Fruit fly (Drosophila melanogaster): Measurements from ENCODE around the gene GABA-B-R3.

Gene GABA-B-R3

dm6 chr2L:780182-780581, 30.4 kb downstream of the GABA-B-R3 start, which contains the start of gene Gr21a:
Gene Gr21a, plus strand, starts transcription at chr2L:780482.
- TF ChIP-seq psq (optimal IDR thresholded peaks at IDR 0.05), result no peak

- TF ChIP-seq psq (optimal IDR thresholded peaks at IDR 0.05), result no peak
- TF ChIP-seq usp (GFP tag; optimal IDR thresholded peaks at IDR 0.05), result no peak
- TF ChIP-seq pan (optimal IDR thresholded peaks at IDR 0.05), result no peak
- no peak for TF ChIP-seq Dll (optimal IDR thresholded peaks at IDR 0.05)
- TF ChIP-seq EcR (GFP tag; optimal IDR thresholded peaks at IDR 0.05), result no peak
Observed at dm6 chr2L:780851-781250, 31.1 kb downstream of the GABA-B-R3 start.

dm6 chr2L:784036-784435, 34.3 kb downstream of the GABA-B-R3 start, which contains the start of gene CG3544:
Gene CG3544, plus strand, starts transcription at chr2L:784336.
- TF ChIP-seq pan (optimal IDR thresholded peaks at IDR 0.05) (no peak), CG8478 (optimal IDR thresholded peaks at IDR 0.05) (no peak), Dll (optimal IDR thresholded peaks at IDR 0.05) (no peak), psq (optimal IDR thresholded peaks at IDR 0.05) (no peak), EcR (GFP tag; optimal IDR thresholded peaks at IDR 0.05) (no peak), usp (GFP tag; optimal IDR thresholded peaks at IDR 0.05) (no peak)

- TF ChIP-seq usp (GFP tag; optimal IDR thresholded peaks at IDR 0.05) (no peak), CG8478 (optimal IDR thresholded peaks at IDR 0.05) (no peak), EcR (GFP tag; optimal IDR thresholded peaks at IDR 0.05) (no peak), pan (optimal IDR thresholded peaks at IDR 0.05) (no peak), psq (optimal IDR thresholded peaks at IDR 0.05) (no peak), Dll (optimal IDR thresholded peaks at IDR 0.05) (no peak)
Observed at dm6 chr2L:789966-790365, 40.2 kb downstream of the GABA-B-R3 start.

- TF ChIP-seq psq (optimal IDR thresholded peaks at IDR 0.05), result no peak
- no peak for TF ChIP-seq CG8478 (optimal IDR thresholded peaks at IDR 0.05)
- TF ChIP-seq usp (GFP tag; optimal IDR thresholded peaks at IDR 0.05), result no peak
- no peak for TF ChIP-seq pan (optimal IDR thresholded peaks at IDR 0.05)
- TF ChIP-seq Dll (optimal IDR thresholded peaks at IDR 0.05), result no peak
- no peak for TF ChIP-seq EcR (GFP tag; optimal IDR thresholded peaks at IDR 0.05)
Observed at dm6 chr2L:790698-791097, 41.0 kb downstream of the GABA-B-R3 start, which contains the start of gene Pkg21D. Gene Pkg21D, minus strand, starts transcription at chr2L:790798.

- TF ChIP-seq CG8478 (optimal IDR thresholded peaks at IDR 0.05) (no peak), pan (optimal IDR thresholded peaks at IDR 0.05) (no peak), psq (optimal IDR thresholded peaks at IDR 0.05) (no peak), EcR (GFP tag; optimal IDR thresholded peaks at IDR 0.05) (no peak), Dll (optimal IDR thresholded peaks at IDR 0.05) (no peak), usp (GFP tag; optimal IDR thresholded peaks at IDR 0.05) (no peak)
Observed at dm6 chr2L:810277-810676, 60.5 kb downstream of the GABA-B-R3 start, which contains the start of gene Nnf1b. Gene Nnf1b, plus strand, starts transcription at chr2L:810577.

- no peak for TF ChIP-seq Dll (optimal IDR thresholded peaks at IDR 0.05)
- no peak for TF ChIP-seq usp (GFP tag; optimal IDR thresholded peaks at IDR 0.05)
- no peak for TF ChIP-seq psq (optimal IDR thresholded peaks at IDR 0.05)
- no peak for TF ChIP-seq EcR (GFP tag; optimal IDR thresholded peaks at IDR 0.05)
- TF ChIP-seq pan (optimal IDR thresholded peaks at IDR 0.05), result no peak
- TF ChIP-seq CG8478 (optimal IDR thresholded peaks at IDR 0.05), result no peak
Observed at dm6 chr2L:811405-811804, 61.7 kb downstream of the GABA-B-R3 start, which contains the start of gene Dbp21E2. Gene Dbp21E2, plus strand, starts transcription at chr2L:811584.
